Worm (Caenorhabditis elegans) whole organism, L3 larva: Measurements from ENCODE around the gene fbxa-128.
A peak's percentile ranks its signal among the peaks of the same experiment; 100 is the strongest.

ENCODE experiments used
- R02D3.7 ChIP-seq: fragments of 150-350 bp; optimal IDR thresholded peaks from 2 replicates; lab custom pipeline; 2014; ENCODE audit warnings: missing biosample characterization, missing genetic modification characterization
- ZK546.5 ChIP-seq: sonication (generic microtip); optimal IDR thresholded peaks from 2 replicates; lab custom pipeline; 2017; ENCODE audit warnings: missing biosample characterization, missing genetic modification characterization
- aly-2 ChIP-seq: fragments of 150-350 bp; optimal IDR thresholded peaks from 2 replicates; lab custom pipeline; 2014; ENCODE audit warnings: missing biosample characterization, missing genetic modification characterization
- ama-1 ChIP-seq: fragments of 150-350 bp; optimal IDR thresholded peaks from 2 replicates; lab custom pipeline; 2018
- ceh-28 ChIP-seq: fragments of 150-350 bp; optimal IDR thresholded peaks from 2 replicates; lab custom pipeline; 2014; ENCODE audit warnings: missing biosample characterization, missing genetic modification reagents, missing genetic modification characterization
- ceh-9 ChIP-seq: sonication (generic microtip); optimal IDR thresholded peaks from 2 replicates; lab custom pipeline; 2018; ENCODE audit warnings: missing biosample characterization, missing genetic modification characterization
- egl-27 ChIP-seq: sonication (generic microtip); optimal IDR thresholded peaks from 4 replicates; lab custom pipeline; 2017; ENCODE audit warnings: missing biosample characterization, missing genetic modification reagents, missing genetic modification characterization
- egl-5 ChIP-seq: fragments of 150-350 bp; optimal IDR thresholded peaks from 2 replicates; lab custom pipeline; 2017; ENCODE audit warnings: missing biosample characterization, missing genetic modification reagents, missing genetic modification characterization, inconsistent platforms
- elt-2 ChIP-seq: sonication (generic microtip); optimal IDR thresholded peaks from 2 replicates; lab custom pipeline; 2016; ENCODE audit warnings: missing genetic modification reagents, mild to moderate bottlenecking, missing genetic modification characterization, missing compliant biosample characterization
- elt-3 ChIP-seq, 3 experiments: fragments of 150-350 bp in 1 of 3; sonication (generic microtip) in 2 of 3; optimal IDR thresholded peaks; 2 replicates in 2 of 3; 4 replicates in 1 of 3; lab custom pipeline; 2014 to 2017; ENCODE audit warnings: missing biosample characterization in 3 of 3, missing genetic modification characterization in 3 of 3
- eor-1 ChIP-seq, 2 experiments: fragments of 150-350 bp; optimal IDR thresholded peaks; 2 replicates each; lab custom pipeline; 2014 to 2018; ENCODE audit warnings: missing biosample characterization in 2 of 2, missing genetic modification characterization in 2 of 2
- fkh-10 ChIP-seq: sonication (generic microtip); optimal IDR thresholded peaks from 2 replicates; lab custom pipeline; 2017; ENCODE audit warnings: missing biosample characterization, missing genetic modification reagents, missing genetic modification characterization
- fkh-2 ChIP-seq: fragments of 150-350 bp; optimal IDR thresholded peaks from 2 replicates; lab custom pipeline; 2014; ENCODE audit warnings: missing biosample characterization, missing genetic modification reagents, missing genetic modification characterization
- fos-1 ChIP-seq: fragments of 150-350 bp; optimal IDR thresholded peaks from 2 replicates; lab custom pipeline; 2014; ENCODE audit warnings: missing biosample characterization, missing genetic modification characterization
- hmg-11 ChIP-seq: sonication (generic microtip); optimal IDR thresholded peaks from 2 replicates; lab custom pipeline; 2016; ENCODE audit warnings: missing genetic modification characterization, missing compliant biosample characterization
- jun-1 ChIP-seq: fragments of 150-350 bp; optimal IDR thresholded peaks from 2 replicates; lab custom pipeline; 2014; ENCODE audit warnings: missing biosample characterization, missing genetic modification reagents, missing genetic modification characterization
- lin-15B ChIP-seq: fragments of 150-350 bp; optimal IDR thresholded peaks from 2 replicates; lab custom pipeline; 2014; ENCODE audit warnings: missing biosample characterization, missing genetic modification characterization
- lin-39 ChIP-seq: fragments of 150-350 bp; optimal IDR thresholded peaks from 2 replicates; lab custom pipeline; 2018; ENCODE audit warnings: missing biosample characterization, missing genetic modification reagents, missing genetic modification characterization
- mml-1 ChIP-seq: fragments of 150-350 bp; sonication (generic microtip); optimal IDR thresholded peaks from 3 replicates; lab custom pipeline; 2014; ENCODE audit warnings: missing biosample characterization, missing genetic modification characterization
- nfya-1 ChIP-seq: sonication (generic microtip); optimal IDR thresholded peaks from 2 replicates; lab custom pipeline; 2017; ENCODE audit warnings: missing genetic modification characterization, mild to moderate bottlenecking, missing compliant biosample characterization, antibody characterized with exemption, moderate library complexity; ENCODE audit not compliant: insufficient read depth
- nhr-12 ChIP-seq: fragments of 150-350 bp; optimal IDR thresholded peaks from 2 replicates; lab custom pipeline; 2014; ENCODE audit warnings: missing biosample characterization, missing genetic modification characterization
- nhr-23 ChIP-seq: fragments of 150-350 bp; optimal IDR thresholded peaks from 2 replicates; lab custom pipeline; 2014; ENCODE audit warnings: missing biosample characterization, missing genetic modification reagents, missing genetic modification characterization
- nhr-25 ChIP-seq: sonication (generic microtip); optimal IDR thresholded peaks from 2 replicates; lab custom pipeline; 2017; ENCODE audit warnings: missing biosample characterization, missing genetic modification characterization
- nhr-43 ChIP-seq: sonication (generic microtip); optimal IDR thresholded peaks from 2 replicates; lab custom pipeline; 2016; ENCODE audit warnings: mild to moderate bottlenecking, missing genetic modification characterization, missing compliant biosample characterization; ENCODE audit not compliant: poor library complexity, severe bottlenecking
- pha-4 ChIP-seq: fragments of 150-350 bp; optimal IDR thresholded peaks from 2 replicates; lab custom pipeline; 2014; ENCODE audit warnings: missing biosample characterization, missing genetic modification reagents, missing genetic modification characterization
- pqm-1 ChIP-seq: fragments of 150-350 bp; optimal IDR thresholded peaks from 2 replicates; lab custom pipeline; 2017; ENCODE audit warnings: missing biosample characterization, missing genetic modification characterization, inconsistent platforms
- sea-2 ChIP-seq: fragments of 150-350 bp; sonication (generic microtip); optimal IDR thresholded peaks from 4 replicates; lab custom pipeline; 2014; ENCODE audit warnings: missing biosample characterization, missing genetic modification reagents, missing genetic modification characterization
- skn-1 ChIP-seq: fragments of 150-350 bp; optimal IDR thresholded peaks from 2 replicates; lab custom pipeline; 2014; ENCODE audit warnings: missing biosample characterization, missing genetic modification characterization
- snpc-4 ChIP-seq: fragments of 150-350 bp; optimal IDR thresholded peaks from 2 replicates; lab custom pipeline; 2014; ENCODE audit warnings: missing biosample characterization, missing genetic modification characterization
- tbx-2 ChIP-seq: sonication (generic microtip); optimal IDR thresholded peaks from 2 replicates; lab custom pipeline; 2016; ENCODE audit warnings: mild to moderate bottlenecking, missing genetic modification characterization, missing compliant biosample characterization
- zag-1 ChIP-seq: fragments of 150-350 bp; optimal IDR thresholded peaks from 2 replicates; lab custom pipeline; 2014; ENCODE audit warnings: missing biosample characterization, missing genetic modification characterization
- ztf-11 ChIP-seq: fragments of 150-350 bp; optimal IDR thresholded peaks from 2 replicates; lab custom pipeline; 2014; ENCODE audit warnings: missing biosample characterization, missing genetic modification characterization

Gene fbxa-128

DNA sequence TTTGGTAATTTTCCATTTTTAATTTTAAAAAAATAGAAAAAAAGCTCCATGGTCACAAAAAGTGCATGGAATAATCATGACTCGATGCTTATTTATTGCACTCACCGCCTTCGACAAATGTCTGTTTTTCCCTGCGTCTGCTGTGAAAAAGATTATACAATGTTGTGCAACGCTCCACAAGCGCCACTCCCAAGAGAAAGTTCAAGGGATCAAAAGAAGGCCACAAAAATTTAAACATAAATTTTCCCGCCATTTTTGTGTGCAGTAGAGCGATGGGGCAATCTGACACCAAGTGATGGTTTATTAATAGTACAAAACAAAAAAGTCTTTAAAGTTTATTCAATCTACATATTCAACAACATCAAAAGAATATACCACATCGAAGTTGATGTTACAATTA, at the start of gene fbxa-128:
TSS of gene fbxa-128 (minus strand) at position 192 of the 400 bp plus-strand sequence.
- TF ChIP-seq elt-2 (peak; percentile 47), zag-1 (tag; lab: Kevin White, UChicago) (no peak), lin-15B (tag; lab: Kevin White, UChicago) (peak; percentile 60), fkh-2 (tag; lab: Kevin White, UChicago) (no peak), fos-1 (tag; lab: Kevin White, UChicago) (no peak), ceh-28 (tag; lab: Kevin White, UChicago) (no peak), mml-1 (tag; lab: Kevin White, UChicago) (no peak), pha-4 (tag; lab: Kevin White, UChicago) (peak; percentile 41), egl-5 (no peak), ZK546.5 (tag; lab: Kevin White, UChicago) (no peak), ztf-11 (tag; lab: Kevin White, UChicago) (no peak), pqm-1 (tag; lab: Kevin White, UChicago) (peak; percentile 46), nfya-1 (tag; lab: Kevin White, UChicago) (peak; percentile 59), nhr-23 (no peak), lin-39 (tag; lab: Kevin White, UChicago) (peak; percentile 55), eor-1 (tag; optimal IDR thresholded peaks at IDR 0.05; lab: Kevin White, UChicago) (no peak), elt-3 (tag; optimal IDR thresholded peaks at IDR 0.05; lab: Kevin White, UChicago) (no peak), hmg-11 (tag; lab: Kevin White, UChicago) (peak; percentile 4)

DNA sequence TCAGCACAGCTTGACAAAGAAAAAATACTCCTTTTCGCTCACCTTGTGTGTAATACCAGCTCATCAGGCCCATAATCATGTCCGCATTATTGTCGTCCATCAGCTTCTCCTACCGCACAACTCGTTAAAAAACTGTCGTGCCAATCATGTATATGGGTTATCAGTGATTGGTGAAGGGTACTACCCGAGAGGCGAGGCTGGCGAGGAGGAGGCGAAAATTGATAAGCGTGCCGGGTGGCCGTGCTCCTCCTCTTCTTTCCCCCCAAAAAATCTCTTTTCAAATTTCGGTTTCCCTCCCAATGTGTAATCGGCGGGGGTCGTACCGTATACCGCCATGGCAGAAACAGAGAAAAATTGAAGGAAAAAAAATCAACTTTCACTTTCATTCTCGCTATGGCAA, 49.2 kb upstream of the fbxa-128 start:
- TF ChIP-seq aly-2: no peak
- no peak for TF ChIP-seq nhr-23
- TF ChIP-seq pqm-1 (tag; lab: Kevin White, UChicago): peak; percentile 38
- no peak for TF ChIP-seq pha-4 (tag; lab: Kevin White, UChicago)
- TF ChIP-seq ama-1 (lab: Kevin White, UChicago): no peak
- TF ChIP-seq nfya-1 (tag; lab: Kevin White, UChicago): peak; percentile 42
- peak; percentile 72 for TF ChIP-seq elt-2
- TF ChIP-seq nhr-43 (tag; lab: Kevin White, UChicago): no peak

ce11 chrIII:11185483-11186115, 46.7 kb upstream of the fbxa-128 start:
- TF ChIP-seq fkh-10 (GFP tag; lab: Kevin White, UChicago): peak; percentile 73
- TF ChIP-seq nfya-1 (tag; lab: Kevin White, UChicago): peak; percentile 78
- TF ChIP-seq nhr-12 (tag; lab: Kevin White, UChicago): no peak
- peak; percentile 54 for TF ChIP-seq hmg-11 (tag; lab: Kevin White, UChicago)
- TF ChIP-seq sea-2 (GFP tag; lab: Kevin White, UChicago): no peak
- no peak for TF ChIP-seq nhr-25
- TF ChIP-seq ztf-11 (tag; lab: Kevin White, UChicago): no peak
- TF ChIP-seq elt-2: peak; percentile 74
- TF ChIP-seq egl-27: peak; percentile 15
- peak; percentile 10 for TF ChIP-seq snpc-4 (tag; lab: Kevin White, UChicago)
- TF ChIP-seq lin-39 (tag; lab: Kevin White, UChicago): peak; percentile 83
- TF ChIP-seq pha-4 (tag; lab: Kevin White, UChicago): peak; percentile 15
- peak; percentile 21 for TF ChIP-seq jun-1 (tag; lab: Kevin White, UChicago)
- TF ChIP-seq R02D3.7 (tag; lab: Kevin White, UChicago): no peak
- TF ChIP-seq tbx-2 (tag; lab: Kevin White, UChicago): peak; percentile 22
- TF ChIP-seq ceh-9 (tag; lab: Kevin White, UChicago): no peak
- TF ChIP-seq lin-15B (tag; lab: Kevin White, UChicago): peak; percentile 52
- TF ChIP-seq skn-1: peak; percentile 39

- TF ChIP-seq nhr-25: no peak
These were observed 36.8 kb upstream of the fbxa-128 start for ce11 chrIII:11175642-11176217.

DNA sequence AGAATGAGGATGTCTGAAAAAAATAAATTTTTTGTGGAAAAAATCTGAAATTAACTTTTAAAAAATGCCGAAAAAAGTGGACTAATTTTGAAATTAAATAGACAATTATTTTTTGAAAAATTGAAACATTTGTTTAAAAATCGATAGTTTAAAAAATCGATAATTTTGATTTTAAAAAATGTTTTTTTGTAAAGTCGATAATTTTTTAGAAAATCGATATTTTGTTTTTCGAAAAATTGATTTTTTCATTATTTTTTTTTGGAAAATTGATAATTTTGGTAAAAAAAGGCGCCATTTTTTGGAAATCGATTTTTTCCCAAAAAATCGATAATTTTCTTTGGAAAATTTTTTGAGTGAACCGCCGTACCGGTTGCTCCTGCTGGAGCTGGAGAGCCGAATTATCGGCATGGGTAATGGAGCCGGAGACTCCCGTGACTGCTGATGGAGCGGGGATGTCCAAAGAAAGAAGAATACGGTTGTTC, 33.4 kb upstream of the fbxa-128 start:
- TF ChIP-seq sea-2 (GFP tag; lab: Kevin White, UChicago) (no peak), ceh-28 (tag; lab: Kevin White, UChicago) (peak; percentile 91), elt-2 (no peak)
